Worm (Caenorhabditis elegans) whole organism, young adult: ENCODE results near the gene C47G2.4.

ENCODE experiments used
- B0019.2 ChIP-seq: fragments of 200-800 bp; sonication (Bioruptor generic); conservative IDR thresholded peaks from 2 replicates; pipeline ENCODE4 v1.3.6; 2022; ENCODE audit warnings: missing genetic modification reagents, missing genetic modification characterization, missing compliant biosample characterization
- B0035.1 ChIP-seq: sonication (generic microtip); optimal IDR thresholded peaks from 2 replicates; lab custom pipeline; 2016; ENCODE audit warnings: missing genetic modification characterization, mild to moderate bottlenecking, missing compliant biosample characterization, missing genotype, missing genetic modification reagents
- C06A6.2 ChIP-seq: fragments of 200-800 bp; sonication (Bioruptor generic); conservative IDR thresholded peaks from 2 replicates; pipeline ENCODE4 v1.3.6; 2022; ENCODE audit warnings: missing genetic modification characterization, missing compliant biosample characterization
- D2030.7 ChIP-seq: fragments of 200-800 bp; sonication (Bioruptor generic); IDR thresholded peaks from 2 replicates; pipeline ENCODE4 v1.3.6; 2022; ENCODE audit warnings: missing genetic modification reagents, missing genetic modification characterization, missing compliant biosample characterization
- F39B2.1 ChIP-seq: fragments of 200-800 bp; sonication (Bioruptor generic); IDR thresholded peaks from 2 replicates; pipeline ENCODE4 v1.3.6; 2022; ENCODE audit warnings: missing genetic modification reagents, missing genetic modification characterization, missing compliant biosample characterization
- F52B5.7 ChIP-seq: sonication (generic microtip); optimal IDR thresholded peaks from 2 replicates; lab custom pipeline; 2016; ENCODE audit warnings: mild to moderate bottlenecking, missing genetic modification characterization, missing compliant biosample characterization
- F57A8.1 ChIP-seq: fragments of 200-800 bp; sonication (Bioruptor generic); optimal IDR thresholded peaks from 2 replicates; lab custom pipeline; 2018; ENCODE audit warnings: mild to moderate bottlenecking, missing genetic modification characterization, moderate library complexity, missing compliant biosample characterization
- K11D2.4 ChIP-seq: fragments of 200-800 bp; sonication (Bioruptor generic); IDR thresholded peaks from 2 replicates; pipeline ENCODE4 v1.3.6; 2022; ENCODE audit warnings: missing genetic modification reagents, missing genetic modification characterization, missing compliant biosample characterization
- K12H6.12 ChIP-seq: fragments of 200-800 bp; sonication (Bioruptor generic); optimal IDR thresholded peaks from 2 replicates; lab custom pipeline; 2018; ENCODE audit warnings: mild to moderate bottlenecking, missing genetic modification characterization, missing compliant biosample characterization
- Y53F4B.3 ChIP-seq: fragments of 200-800 bp; sonication (Bioruptor generic); IDR thresholded peaks from 2 replicates; pipeline ENCODE4 v1.3.6; 2022; ENCODE audit warnings: missing genetic modification reagents, missing genetic modification characterization, missing compliant biosample characterization
- Y56A3A.18 ChIP-seq: fragments of 200-800 bp; sonication (Bioruptor generic); IDR thresholded peaks from 2 replicates; pipeline ENCODE4 v1.3.6; 2022; ENCODE audit warnings: missing genetic modification reagents, missing genetic modification characterization, missing compliant biosample characterization
- Y79H2A.3 ChIP-seq: fragments of 200-800 bp; sonication (Bioruptor generic); conservative IDR thresholded peaks from 2 replicates; pipeline ENCODE4 v1.3.6; 2022; ENCODE audit warnings: missing genetic modification reagents, missing genetic modification characterization, missing compliant biosample characterization
- ama-1 ChIP-seq, 3 experiments: fragments of 150-350 bp in 1 of 3; sonication (generic microtip) in 2 of 3; optimal IDR thresholded peaks; 2 replicates each; lab custom pipeline; 2014 to 2018; ENCODE audit warnings: missing biosample characterization in 2 of 3, missing genetic modification characterization in 2 of 3, missing genetic modification reagents in 2 of 3
- aptf-3 ChIP-seq: fragments of 200-800 bp; sonication (Bioruptor generic); IDR thresholded peaks from 2 replicates; pipeline ENCODE4 v1.3.6; 2022; ENCODE audit warnings: missing genetic modification characterization, missing compliant biosample characterization
- athp-1 ChIP-seq: sonication (generic microtip); optimal IDR thresholded peaks from 2 replicates; lab custom pipeline; 2017; ENCODE audit warnings: mild to moderate bottlenecking, missing genetic modification characterization, missing compliant biosample characterization
- attf-6 ChIP-seq: fragments of 200-800 bp; sonication (Bioruptor generic); IDR thresholded peaks from 2 replicates; pipeline ENCODE4 v1.3.6; 2022; ENCODE audit warnings: missing genetic modification reagents, missing genetic modification characterization, missing compliant biosample characterization
- bed-1 ChIP-seq: fragments of 200-800 bp; sonication (Bioruptor generic); IDR thresholded peaks from 2 replicates; pipeline ENCODE4 v1.3.6; 2022; ENCODE audit warnings: missing genetic modification reagents, missing genetic modification characterization, missing compliant biosample characterization
- cebp-1 ChIP-seq, 2 experiments: fragments of 200-800 bp in 1 of 2; sonication (Bioruptor generic) in 1 of 2; sonication (generic microtip) in 1 of 2; IDR thresholded peaks in 1 of 2; optimal IDR thresholded peaks in 1 of 2; 2 replicates each; pipeline versions ENCODE4 v1.3.6 to Lab custom; 2017 to 2022; ENCODE audit warnings: missing compliant biosample characterization in 2 of 2, missing genetic modification characterization in 2 of 2, mild to moderate bottlenecking in 1 of 2, missing genetic modification reagents in 1 of 2, moderate library complexity in 1 of 2
- ceh-100 ChIP-seq: fragments of 200-800 bp; sonication (Bioruptor generic); IDR thresholded peaks from 2 replicates; pipeline ENCODE4 v1.3.6; 2022; ENCODE audit warnings: missing genetic modification reagents, missing genetic modification characterization, missing compliant biosample characterization
- chd-7 ChIP-seq: sonication (generic microtip); optimal IDR thresholded peaks from 2 replicates; lab custom pipeline; 2016; ENCODE audit warnings: mild to moderate bottlenecking, missing genetic modification characterization, moderate library complexity, missing compliant biosample characterization
- dpff-1 ChIP-seq: sonication (generic microtip); optimal IDR thresholded peaks from 2 replicates; lab custom pipeline; 2017; ENCODE audit warnings: mild to moderate bottlenecking, missing genetic modification characterization, missing compliant biosample characterization
- egl-18 ChIP-seq: fragments of 200-800 bp; sonication (Bioruptor generic); IDR thresholded peaks from 2 replicates; pipeline ENCODE4 v1.3.6; 2022; ENCODE audit warnings: missing genetic modification reagents, missing genetic modification characterization, missing compliant biosample characterization
- egl-44 ChIP-seq: fragments of 200-800 bp; sonication (Bioruptor generic); IDR thresholded peaks from 2 replicates; pipeline ENCODE4 v1.3.6; 2022; ENCODE audit warnings: missing genetic modification reagents, missing genetic modification characterization, missing compliant biosample characterization
- ekl-4 ChIP-seq: fragments of 200-800 bp; sonication (Bioruptor generic); IDR thresholded peaks from 2 replicates; pipeline ENCODE4 v1.3.6; 2022; ENCODE audit warnings: missing genetic modification reagents, missing genetic modification characterization, missing compliant biosample characterization
- fkh-3 ChIP-seq: sonication (generic microtip); optimal IDR thresholded peaks from 2 replicates; lab custom pipeline; 2016; ENCODE audit warnings: mild to moderate bottlenecking, missing genetic modification characterization, missing compliant biosample characterization
- hsf-1 ChIP-seq: fragments of 200-800 bp; sonication (Bioruptor generic); IDR thresholded peaks from 2 replicates; pipeline ENCODE4 v1.3.6; 2022; ENCODE audit warnings: missing genetic modification reagents, missing genetic modification characterization, missing compliant biosample characterization
- lin-40 ChIP-seq: sonication (generic microtip); optimal IDR thresholded peaks from 2 replicates; lab custom pipeline; 2016; ENCODE audit warnings: missing genetic modification characterization, mild to moderate bottlenecking, missing compliant biosample characterization, missing genotype, missing genetic modification reagents
- lin-54 ChIP-seq: fragments of 200-800 bp; sonication (Bioruptor generic); optimal IDR thresholded peaks from 2 replicates; lab custom pipeline; 2018; ENCODE audit warnings: mild to moderate bottlenecking, missing genetic modification characterization, missing compliant biosample characterization
- madf-3 ChIP-seq: fragments of 200-800 bp; sonication (Bioruptor generic); IDR thresholded peaks from 2 replicates; pipeline ENCODE4 v1.3.6; 2022; ENCODE audit warnings: missing genetic modification reagents, missing genetic modification characterization, missing compliant biosample characterization
- madf-8 ChIP-seq: fragments of 200-800 bp; sonication (Bioruptor generic); conservative IDR thresholded peaks from 2 replicates; pipeline ENCODE4 v1.3.6; 2022; ENCODE audit warnings: missing genetic modification reagents, missing genetic modification characterization, missing compliant biosample characterization
- mcd-1 ChIP-seq: fragments of 200-800 bp; sonication (Bioruptor generic); IDR thresholded peaks from 2 replicates; pipeline ENCODE4 v1.3.6; 2022; ENCODE audit warnings: missing genetic modification reagents, missing genetic modification characterization, missing compliant biosample characterization
- nhr-179 ChIP-seq: sonication (generic microtip); optimal IDR thresholded peaks from 2 replicates; lab custom pipeline; 2016; ENCODE audit warnings: mild to moderate bottlenecking, missing genetic modification characterization, missing compliant biosample characterization
- pbrm-1 ChIP-seq: fragments of 200-800 bp; sonication (Bioruptor generic); IDR thresholded peaks from 2 replicates; pipeline ENCODE4 v1.3.6; 2022; ENCODE audit warnings: missing genetic modification reagents, missing genetic modification characterization, missing compliant biosample characterization
- pha-4 ChIP-seq: fragments of 150-350 bp; sonication (generic microtip); optimal IDR thresholded peaks from 2 replicates; lab custom pipeline; 2014; ENCODE audit warnings: missing biosample characterization, missing genetic modification reagents, missing genetic modification characterization
- rcor-1 ChIP-seq: fragments of 200-800 bp; sonication (Bioruptor generic); IDR thresholded peaks from 2 replicates; pipeline ENCODE4 v1.3.6; 2022; ENCODE audit warnings: missing genetic modification reagents, missing genetic modification characterization, missing compliant biosample characterization
- rec-8 ChIP-seq, 2 experiments: sonication (generic microtip); optimal IDR thresholded peaks; 2 replicates each; lab custom pipeline; 2016; ENCODE audit warnings: mild to moderate bottlenecking in 2 of 2, missing genetic modification characterization in 2 of 2, missing genetic modification reagents in 2 of 2, missing genotype in 2 of 2, missing biosample characterization in 1 of 2, missing compliant biosample characterization in 1 of 2, moderate library complexity in 1 of 2
- sea-2 ChIP-seq: fragments of 200-800 bp; sonication (Bioruptor generic); IDR thresholded peaks from 2 replicates; pipeline ENCODE4 v1.3.6; 2022; ENCODE audit warnings: missing genetic modification characterization, missing compliant biosample characterization
- snpc-3.4 ChIP-seq: sonication (generic microtip); optimal IDR thresholded peaks from 2 replicates; lab custom pipeline; 2017; ENCODE audit warnings: missing genetic modification characterization, mild to moderate bottlenecking, missing compliant biosample characterization, antibody characterized with exemption, moderate library complexity, missing genotype, missing genetic modification reagents
- sptf-2 ChIP-seq: fragments of 200-800 bp; sonication (Bioruptor generic); optimal IDR thresholded peaks from 2 replicates; lab custom pipeline; 2018; ENCODE audit warnings: mild to moderate bottlenecking, missing genetic modification characterization, missing compliant biosample characterization
- tbp1 ChIP-seq: fragments of 200-800 bp; sonication (Bioruptor generic); optimal IDR thresholded peaks from 2 replicates; lab custom pipeline; 2018; ENCODE audit warnings: mild to moderate bottlenecking, missing genetic modification characterization, missing compliant biosample characterization
- tbx-9 ChIP-seq: sonication (generic microtip); optimal IDR thresholded peaks from 2 replicates; lab custom pipeline; 2016; ENCODE audit warnings: borderline replicate concordance, missing genetic modification characterization, inconsistent platforms, missing compliant biosample characterization
- tlf-1 ChIP-seq: fragments of 200-800 bp; sonication (Bioruptor generic); optimal IDR thresholded peaks from 2 replicates; lab custom pipeline; 2018; ENCODE audit warnings: mild to moderate bottlenecking, missing genetic modification characterization, missing compliant biosample characterization
- xnd-1 ChIP-seq: sonication (generic microtip); optimal IDR thresholded peaks from 2 replicates; lab custom pipeline; 2016; ENCODE audit warnings: missing genotype, missing genetic modification reagents, missing genetic modification characterization, missing compliant biosample characterization
- ztf-22 ChIP-seq: fragments of 200-800 bp; sonication (Bioruptor generic); optimal IDR thresholded peaks from 2 replicates; lab custom pipeline; 2018; ENCODE audit warnings: mild to moderate bottlenecking, missing genetic modification characterization, moderate library complexity, missing compliant biosample characterization
- ztf-25 ChIP-seq: fragments of 200-800 bp; sonication (Bioruptor generic); IDR thresholded peaks from 2 replicates; pipeline ENCODE4 v1.3.6; 2022; ENCODE audit warnings: missing genetic modification reagents, missing genetic modification characterization, missing compliant biosample characterization
- ztf-28 ChIP-seq: fragments of 200-800 bp; sonication (Bioruptor generic); IDR thresholded peaks from 2 replicates; pipeline ENCODE4 v1.3.6; 2022; ENCODE audit warnings: missing genetic modification reagents, missing genetic modification characterization, missing compliant biosample characterization

Gene C47G2.4

ce11 chrII:11333846-11334638 is 40.6 kb upstream of the C47G2.4 start (continued):
- TF ChIP-seq madf-8 (GFP tag; lab: Robert Waterston, UW) (no peak; the same call in 1 of the 2 replicates), Y53F4B.3 (GFP tag; lab: Robert Waterston, UW) (no peak), madf-3 (no peak), bed-1 (0 out of 2 replicates have a peak, but pooled peaks have one; percentile 5), F52B5.7 (tag; lab: Kevin White, UChicago) (no peak), chd-7 (tag; lab: Kevin White, UChicago) (no peak), lin-54 (GFP tag; lab: Kevin White, UChicago) (no peak), tbx-9 (tag; lab: Kevin White, UChicago) (no peak), egl-18 (GFP tag; lab: Robert Waterston, UW) (no peak), B0019.2 (GFP tag; lab: Robert Waterston, UW) (no peak), ceh-100 (peak; percentile 53; the same call in 1 of the 2 replicates), tbp1 (peak; percentile 85), ztf-28 (GFP tag; lab: Robert Waterston, UW) (no peak), lin-40 (tag; lab: Kevin White, UChicago) (peak; percentile 7), ama-1 (optimal IDR thresholded peaks at IDR 0.05; lab: Kevin White, UChicago) (no peak), ama-1 (GFP tag; optimal IDR thresholded peaks at IDR 0.05; lab: Kevin White, UChicago) (peak in 1 of 2 experiments; percentile 48), nhr-179 (no peak), dpff-1 (no peak), K12H6.12 (no peak), K11D2.4 (no peak), sptf-2 (GFP tag; lab: Kevin White, UChicago) (no peak), Y56A3A.18 (GFP tag; lab: Robert Waterston, UW) (no peak), athp-1 (tag; lab: Kevin White, UChicago) (no peak), attf-6 (GFP tag; lab: Robert Waterston, UW) (no peak), mcd-1 (GFP tag; lab: Robert Waterston, UW) (peak; percentile 32; the same call in 1 of the 2 replicates), pbrm-1 (0 out of 2 replicates have a peak, but pooled peaks have one; percentile 28), xnd-1 (tag; lab: Kevin White, UChicago) (no peak), C06A6.2 (GFP tag; lab: Robert Waterston, UW) (no peak), B0035.1 (tag; lab: Kevin White, UChicago) (no peak), rec-8 (tag; optimal IDR thresholded peaks at IDR 0.05; lab: Kevin White, UChicago) (no peak), pha-4 (tag; lab: Kevin White, UChicago) (no peak), D2030.7 (GFP tag; lab: Robert Waterston, UW) (0 out of 2 replicates have a peak, but pooled peaks have one; percentile 8), egl-44 (GFP tag; lab: Robert Waterston, UW) (peak; percentile 68; the same call in 1 of the 2 replicates), sea-2 (no peak), ztf-25 (GFP tag; lab: Robert Waterston, UW) (peak; percentile 62; the same call in 1 of the 2 replicates), Y79H2A.3 (no peak), rcor-1 (GFP tag; lab: Robert Waterston, UW) (peak; percentile 40), hsf-1 (GFP tag; lab: Robert Waterston, UW) (no peak), F39B2.1 (GFP tag; lab: Robert Waterston, UW) (no peak), snpc-3.4 (tag; lab: Kevin White, UChicago) (peak; percentile 9), tlf-1 (GFP tag; lab: Kevin White, UChicago) (no peak), ekl-4 (GFP tag; lab: Robert Waterston, UW) (peak; percentile 34; the same call in 1 of the 2 replicates), F57A8.1 (GFP tag; lab: Kevin White, UChicago) (no peak), cebp-1 (GFP tag; IDR thresholded peaks at IDR 0.05; lab: Robert Waterston, UW) (no peak), cebp-1 (tag; optimal IDR thresholded peaks at IDR 0.05; lab: Kevin White, UChicago) (no peak), fkh-3 (tag; lab: Kevin White, UChicago) (no peak), ztf-22 (GFP tag; lab: Kevin White, UChicago) (no peak), aptf-3 (GFP tag; lab: Robert Waterston, UW) (no peak)
